Fruit fly (Drosophila melanogaster): ENCODE data around the gene CG11555.

CG11555 gene

dm6 chr2L:285596-286023 is 12.0 kb downstream of the CG11555 start (continued):
- TF ChIP-seq ind (GFP tag; optimal IDR thresholded peaks at IDR 0.05) (peak; percentile 35), CG17912 (GFP tag; optimal IDR thresholded peaks at IDR 0.05) (peak; percentile 53), ato (GFP tag; IDR thresholded peaks at IDR 0.05; ENCODE audit: partially characterized antibody) (peak; percentile 48; the same call in 1 of the 2 replicates), Spps (tag; optimal IDR thresholded peaks at IDR 0.05) (peak; percentile 38), Adf1 (GFP tag; IDR thresholded peaks at IDR 0.05) (no peak; the same call in 1 of the 2 replicates), CG9817 (tag; optimal IDR thresholded peaks at IDR 0.05) (peak; percentile 48), pfk (GFP tag; optimal IDR thresholded peaks at IDR 0.05) (peak; percentile 4), caup (GFP tag; optimal IDR thresholded peaks at IDR 0.05; ENCODE audit: severe bottlenecking) (peak; percentile 71), GATAe (GFP tag; conservative IDR thresholded peaks at IDR 0.05) (no peak), Awh (GFP tag; IDR thresholded peaks at IDR 0.05) (peak; percentile 53), CG13296 (GFP tag; optimal IDR thresholded peaks at IDR 0.05) (peak; percentile 54), Hsf (GFP tag; optimal IDR thresholded peaks at IDR 0.05) (peak; percentile 28), D19A (tag; optimal IDR thresholded peaks at IDR 0.05) (peak; percentile 62), sens-2 (GFP tag; IDR thresholded peaks at IDR 0.05) (0 out of 2 replicates have a peak, but pooled peaks have one; percentile 33), Rfx (GFP tag; IDR thresholded peaks at IDR 0.05) (peak; percentile 75), zen2 (GFP tag; IDR thresholded peaks at IDR 0.05; ENCODE audit: partially characterized antibody) (0 out of 3 replicates have a peak, but pooled peaks have one; percentile 44), lab (GFP tag; optimal IDR thresholded peaks at IDR 0.05) (no peak), ranshi (GFP tag; IDR thresholded peaks at IDR 0.05) (peak; percentile 39; the same call in 1 of the 2 replicates), CG12659 (GFP tag; optimal IDR thresholded peaks at IDR 0.05) (peak; percentile 80), bcd (GFP tag; optimal IDR thresholded peaks at IDR 0.05) (peak; percentile 5), CG4617 (GFP tag; optimal IDR thresholded peaks at IDR 0.05; ENCODE audit: borderline replicate concordance) (peak; percentile 21), nau (GFP tag; optimal IDR thresholded peaks at IDR 0.05) (no peak), Kr (GFP tag; optimal IDR thresholded peaks at IDR 0.05) (no peak), B-H2 (GFP tag; optimal IDR thresholded peaks at IDR 0.05) (peak; percentile 26), CG8359 (GFP tag; optimal IDR thresholded peaks at IDR 0.05; ENCODE audit: borderline replicate concordance) (no peak), CG31224 (GFP tag; IDR thresholded peaks at IDR 0.05) (no peak), cad (GFP tag; optimal IDR thresholded peaks at IDR 0.05) (no peak), Dbx (GFP tag; IDR thresholded peaks at IDR 0.05) (peak; percentile 64; the same call in 2 of the 3 replicates), CG12071 (GFP tag; optimal IDR thresholded peaks at IDR 0.05) (peak; percentile 43), crc (GFP tag; optimal IDR thresholded peaks at IDR 0.05) (no peak), CG15269 (tag; optimal IDR thresholded peaks at IDR 0.05) (peak; percentile 61), Ravus (GFP tag; IDR thresholded peaks at IDR 0.05) (no peak), Ada2b (GFP tag; IDR thresholded peaks at IDR 0.05) (no peak), TFAM (GFP tag; optimal IDR thresholded peaks at IDR 0.05) (no peak), Nf-YB (GFP tag; optimal IDR thresholded peaks at IDR 0.05) (peak; percentile 44), twi (tag; optimal IDR thresholded peaks at IDR 0.05) (no peak), ase (GFP tag; IDR thresholded peaks at IDR 0.05) (no peak), fd102C (GFP tag; optimal IDR thresholded peaks at IDR 0.05) (no peak), inv (GFP tag; IDR thresholded peaks at IDR 0.05; ENCODE audit: partially characterized antibody) (no peak), gce (GFP tag; IDR thresholded peaks at IDR 0.05) (no peak), CG11695 (GFP tag; IDR thresholded peaks at IDR 0.05) (no peak), peb (GFP tag; IDR thresholded peaks at IDR 0.05) (no peak), Bteb2 (GFP tag; optimal IDR thresholded peaks at IDR 0.05) (peak; percentile 48), lmd (GFP tag; IDR thresholded peaks at IDR 0.05) (peak; percentile 9; the same call in 1 of the 2 replicates), CG7928 (GFP tag; optimal IDR thresholded peaks at IDR 0.05) (no peak), insv (GFP tag; optimal IDR thresholded peaks at IDR 0.05) (no peak), Taf1 (GFP tag; IDR thresholded peaks at IDR 0.05) (no peak), CG11398 (GFP tag; optimal IDR thresholded peaks at IDR 0.05) (no peak), CG11696 (GFP tag; IDR thresholded peaks at IDR 0.05) (no peak), dpn (GFP tag; optimal IDR thresholded peaks at IDR 0.05) (peak; percentile 24 to 32)
